Worm (Caenorhabditis elegans): ENCODE measurements around the gene taf-8.
A peak's percentile ranks its signal among the peaks of the same experiment; 100 is the strongest.

Gene taf-8

DNA sequence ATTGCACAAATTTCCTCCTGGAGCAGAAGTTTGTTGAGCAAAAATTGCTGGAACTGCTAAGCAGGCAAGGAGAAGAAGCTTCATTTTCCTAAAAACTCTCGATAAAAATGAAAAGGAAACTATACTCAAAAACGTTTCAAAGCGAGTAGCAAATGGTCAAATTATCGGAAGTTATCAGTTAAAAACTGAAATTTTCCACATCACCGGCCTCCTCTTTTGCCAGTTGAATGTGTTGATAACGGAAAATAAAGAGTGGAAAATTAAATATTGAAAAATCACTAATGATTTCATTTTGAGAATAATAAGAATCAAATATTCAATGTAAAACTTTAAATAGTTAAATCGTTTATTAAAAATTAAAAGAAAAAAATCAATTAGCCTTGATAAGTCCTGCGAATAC is 10.2 kb upstream of the taf-8 start, which contains the start of gene ZK1320.2:
TSS of gene ZK1320.2 (minus strand) at position 88 of the 400 bp plus-strand sequence.
- TF ChIP-seq R02D3.7 (tag; optimal IDR thresholded peaks at IDR 0.05) (no peak), F13H6.1 (tag; optimal IDR thresholded peaks at IDR 0.05) (no peak), fos-1 (tag; optimal IDR thresholded peaks at IDR 0.05) (peak; percentile 79), dmd-4 (tag; optimal IDR thresholded peaks at IDR 0.05) (no peak), egl-27 (tag; optimal IDR thresholded peaks at IDR 0.05) (no peak), sma-9 (GFP tag; optimal IDR thresholded peaks at IDR 0.05) (no peak), sma-9 (tag; optimal IDR thresholded peaks at IDR 0.05) (no peak), lsy-2 (tag; optimal IDR thresholded peaks at IDR 0.05) (no peak), skn-1 (tag; optimal IDR thresholded peaks at IDR 0.05) (no peak), snpc-4 (tag; optimal IDR thresholded peaks at IDR 0.05) (no peak), crh-2 (tag; optimal IDR thresholded peaks at IDR 0.05) (peak; percentile 52)

DNA sequence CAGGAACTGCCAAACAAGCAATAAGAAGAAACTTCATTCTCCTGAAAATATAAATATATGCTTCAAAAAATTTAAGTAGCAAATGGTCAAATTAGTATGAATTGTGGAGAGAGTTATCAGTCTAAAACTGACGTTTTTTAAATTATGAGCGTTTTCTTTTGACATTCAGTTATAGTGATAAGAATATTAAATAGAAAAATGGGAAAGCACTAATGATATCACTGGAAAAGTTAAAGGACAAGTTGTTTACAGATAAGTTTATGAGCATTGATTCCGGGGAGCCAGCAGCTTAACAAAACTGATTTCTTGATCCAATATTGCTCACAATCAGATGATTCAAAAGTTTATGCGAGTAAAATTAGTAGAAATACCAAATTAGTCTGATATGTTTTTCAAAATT is 8.7 kb upstream of the taf-8 start, which contains the start of gene ZK1320.3:
TSS of gene ZK1320.3 (minus strand) at position 41 of the 400 bp plus-strand sequence.
- TF ChIP-seq nhr-12 (tag; optimal IDR thresholded peaks at IDR 0.05) (no peak), fos-1 (tag; optimal IDR thresholded peaks at IDR 0.05) (peak; percentile 87)

DNA sequence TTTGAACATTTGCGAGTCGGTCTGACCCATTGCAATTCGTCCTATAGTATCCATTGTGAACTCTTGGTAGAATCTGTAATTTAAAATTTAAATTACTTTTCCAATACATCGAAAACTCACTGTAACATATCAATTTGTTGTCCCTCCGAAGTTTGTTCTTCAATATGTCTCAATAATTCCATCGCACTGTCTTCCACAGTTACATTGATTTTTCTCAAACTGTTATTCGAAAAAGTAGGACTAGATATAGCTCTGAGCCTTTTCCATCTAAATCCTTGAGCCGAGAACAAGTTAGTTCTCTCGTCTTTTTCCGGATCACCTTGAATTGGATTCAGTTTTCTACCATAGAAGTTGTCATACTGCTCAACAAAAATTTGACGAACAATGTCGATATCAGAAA is 7.0 kb upstream of the taf-8 start:
- TF ChIP-seq crh-2 (tag; optimal IDR thresholded peaks at IDR 0.05) = no peak

DNA sequence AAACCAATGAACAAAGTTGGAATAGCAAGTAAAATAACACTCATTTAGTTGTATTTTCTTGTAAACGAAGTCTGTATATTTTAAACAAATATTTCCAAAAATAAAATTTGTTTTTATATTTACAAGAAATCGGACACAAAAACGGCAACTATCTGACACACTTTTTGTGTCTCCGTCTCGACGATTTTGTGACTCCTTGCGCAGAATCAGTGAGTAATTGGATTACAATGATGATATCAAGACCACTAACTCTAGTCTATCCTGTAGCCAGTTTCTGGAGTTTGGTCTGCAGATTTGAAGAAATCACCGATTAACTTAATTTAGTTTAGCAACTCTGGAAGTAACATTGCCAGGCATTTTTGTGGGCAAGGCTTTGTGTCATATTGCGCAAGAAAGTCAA is 6.3 kb upstream of the taf-8 start, which contains the start of gene cyp-13A10:
TSS of gene cyp-13A10 (minus strand) at position 88 of the 400 bp plus-strand sequence.
- TF ChIP-seq nhr-11 (tag; optimal IDR thresholded peaks at IDR 0.05) (no peak), fos-1 (tag; optimal IDR thresholded peaks at IDR 0.05) (peak; percentile 22)

DNA sequence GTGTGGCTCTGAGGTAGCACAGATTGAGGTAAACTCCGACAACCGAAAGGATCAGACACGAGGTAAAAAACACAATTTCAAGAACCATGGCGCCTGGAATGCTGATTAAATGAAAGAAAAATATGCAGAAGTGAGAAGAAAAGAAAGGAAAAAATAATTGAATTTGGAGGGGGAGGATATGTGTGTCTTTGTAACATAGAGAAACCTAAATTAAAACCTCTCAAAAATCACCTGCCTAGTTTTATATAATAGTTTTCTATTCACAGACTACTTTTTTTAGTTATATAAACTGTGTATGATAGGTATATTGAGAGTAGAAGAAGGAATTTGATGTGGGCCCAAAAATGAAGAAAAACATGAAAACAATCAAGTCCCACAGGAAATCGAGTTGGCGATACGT is 3.5 kb upstream of the taf-8 start, which contains the start of gene ZK1320.5:
TSS of gene ZK1320.5 (minus strand) at position 101 of the 400 bp plus-strand sequence.
- TF ChIP-seq snpc-4 (tag; optimal IDR thresholded peaks at IDR 0.05) (no peak), ceh-82 (tag; optimal IDR thresholded peaks at IDR 0.05) (no peak), unc-62 (GFP tag; optimal IDR thresholded peaks at IDR 0.05) (no peak), zag-1 (tag; optimal IDR thresholded peaks at IDR 0.05) (no peak), nhr-21 (tag; optimal IDR thresholded peaks at IDR 0.05) (no peak), sma-3 (GFP tag; optimal IDR thresholded peaks at IDR 0.05) (no peak), ztf-11 (tag; optimal IDR thresholded peaks at IDR 0.05) (no peak), unc-55 (GFP tag; optimal IDR thresholded peaks at IDR 0.05) (no peak), lin-13 (GFP tag; optimal IDR thresholded peaks at IDR 0.05) (no peak)

DNA sequence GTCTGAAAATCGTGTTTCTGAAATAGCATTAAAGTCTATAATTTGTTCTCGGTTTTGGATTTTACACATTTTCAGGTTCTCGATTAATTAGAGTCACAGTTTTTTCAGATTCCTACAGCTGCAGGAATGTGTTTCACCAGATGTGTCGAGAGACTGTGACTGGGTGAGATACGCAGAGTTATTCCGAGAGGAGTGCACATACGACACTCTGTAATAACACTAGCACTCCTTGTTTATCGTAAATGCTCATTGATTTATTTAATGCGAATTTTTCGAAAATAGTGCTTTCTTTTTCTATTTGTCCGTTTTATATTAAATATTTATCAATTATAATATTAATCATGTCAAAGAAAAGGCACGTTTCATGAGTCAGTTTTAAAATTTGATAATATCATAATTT is 1.7 kb upstream of the taf-8 start, which contains the start of gene ZK1320.11:
TSS of gene ZK1320.11 (plus strand) at position 243 of the 400 bp plus-strand sequence.
- TF ChIP-seq peb-1 (tag; optimal IDR thresholded peaks at IDR 0.05) (no peak), nhr-77 (tag; optimal IDR thresholded peaks at IDR 0.05) (no peak), ztf-1 (GFP tag; conservative IDR thresholded peaks at IDR 0.05) (no peak), ceh-82 (tag; optimal IDR thresholded peaks at IDR 0.05) (no peak), fos-1 (tag; optimal IDR thresholded peaks at IDR 0.05) (no peak), ztf-4 (tag; optimal IDR thresholded peaks at IDR 0.05) (no peak), nhr-129 (tag; optimal IDR thresholded peaks at IDR 0.05) (peak; percentile 16), skn-1 (tag; optimal IDR thresholded peaks at IDR 0.05) (no peak), nhr-237 (tag; optimal IDR thresholded peaks at IDR 0.05) (no peak), crh-2 (tag; optimal IDR thresholded peaks at IDR 0.05) (no peak), unc-55 (GFP tag; optimal IDR thresholded peaks at IDR 0.05) (peak; percentile 73), ztf-11 (tag; optimal IDR thresholded peaks at IDR 0.05) (no peak), nhr-10 (tag; optimal IDR thresholded peaks at IDR 0.05) (no peak), egl-27 (tag; optimal IDR thresholded peaks at IDR 0.05) (no peak), nhr-23 (tag; optimal IDR thresholded peaks at IDR 0.05) (no peak), C34F6.9 (tag; optimal IDR thresholded peaks at IDR 0.05) (peak; percentile 34), lin-13 (GFP tag; optimal IDR thresholded peaks at IDR 0.05) (no peak), blmp-1 (tag; optimal IDR thresholded peaks at IDR 0.05; ENCODE audit: insufficient read depth) (no peak), aly-2 (tag; optimal IDR thresholded peaks at IDR 0.05) (no peak), lsy-2 (tag; optimal IDR thresholded peaks at IDR 0.05) (peak in 1 of 2 experiments; percentile 60), nhr-12 (tag; optimal IDR thresholded peaks at IDR 0.05) (no peak), gmeb-1 (tag; optimal IDR thresholded peaks at IDR 0.05) (no peak), nhr-21 (tag; optimal IDR thresholded peaks at IDR 0.05) (no peak), ceh-16 (tag; optimal IDR thresholded peaks at IDR 0.05) (no peak), unc-62 (GFP tag; optimal IDR thresholded peaks at IDR 0.05) (no peak), mbf-1 (tag; optimal IDR thresholded peaks at IDR 0.05) (no peak), sma-3 (GFP tag; optimal IDR thresholded peaks at IDR 0.05) (no peak), nhr-11 (tag; optimal IDR thresholded peaks at IDR 0.05) (no peak), zag-1 (tag; optimal IDR thresholded peaks at IDR 0.05) (no peak), sma-9 (GFP tag; optimal IDR thresholded peaks at IDR 0.05) (no peak), sma-9 (tag; optimal IDR thresholded peaks at IDR 0.05) (no peak), alr-1 (tag; optimal IDR thresholded peaks at IDR 0.05) (no peak), F13H6.1 (tag; optimal IDR thresholded peaks at IDR 0.05) (no peak), snpc-4 (tag; optimal IDR thresholded peaks at IDR 0.05) (no peak), nhr-6 (tag; optimal IDR thresholded peaks at IDR 0.05) (no peak)
